Fruit fly (Drosophila melanogaster): ENCODE measurements around the gene Tudor-SN.

Tudor-SN gene

dm6 chr3L:270760-271500 is 6.8 kb upstream of the Tudor-SN start, which contains the start of gene miple2 (continued):
- TF ChIP-seq CG16813 (GFP tag; IDR thresholded peaks at IDR 0.05; ENCODE audit: partially characterized antibody), result no peak
- peak; percentile 24 for TF ChIP-seq tx (GFP tag; optimal IDR thresholded peaks at IDR 0.05)

DNA sequence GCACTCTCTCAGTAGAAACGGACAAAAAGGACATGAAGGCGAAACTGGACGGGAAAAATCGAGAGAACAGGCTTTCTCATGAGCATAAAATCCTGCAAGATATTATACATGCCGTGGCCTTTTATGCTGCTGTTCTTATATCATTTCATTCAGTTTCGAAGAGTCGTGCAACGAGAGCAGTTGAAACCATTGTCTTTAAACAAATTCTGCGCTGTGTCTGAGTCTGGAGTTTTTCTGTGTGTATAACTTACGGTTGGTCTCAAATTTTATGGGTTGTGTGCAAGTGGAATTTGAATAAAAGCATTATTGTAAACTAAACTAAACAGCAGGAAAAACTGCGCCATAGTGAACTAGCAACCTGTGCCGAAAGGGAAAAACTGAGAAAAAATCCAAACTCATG is 3.4 kb upstream of the Tudor-SN start:
- TF ChIP-seq ewg (GFP tag; optimal IDR thresholded peaks at IDR 0.05) (peak; percentile 37), zfh1 (GFP tag; IDR thresholded peaks at IDR 0.05) (no peak), wor (GFP tag; IDR thresholded peaks at IDR 0.05) (no peak), nerfin-1 (tag; optimal IDR thresholded peaks at IDR 0.05) (peak; percentile 7), lbe (GFP tag; optimal IDR thresholded peaks at IDR 0.05) (no peak), unc-4 (GFP tag; IDR thresholded peaks at IDR 0.05; ENCODE audit: partially characterized antibody) (no peak), oc (tag; optimal IDR thresholded peaks at IDR 0.05) (no peak), sens (GFP tag) (no peak), CG11456 (GFP tag; IDR thresholded peaks at IDR 0.05) (no peak), zen2 (GFP tag; IDR thresholded peaks at IDR 0.05; ENCODE audit: partially characterized antibody) (no peak), pita (GFP tag; optimal IDR thresholded peaks at IDR 0.05) (no peak), CG7357 (GFP tag; IDR thresholded peaks at IDR 0.05) (no peak), Trl (optimal IDR thresholded peaks at IDR 0.05) (peak in 1 of 2 experiments; percentile 44), Trl (GFP tag; optimal IDR thresholded peaks at IDR 0.05) (no peak), z (GFP tag; IDR thresholded peaks at IDR 0.05) (peak; percentile 65; the same call in 1 of the 3 replicates), yki (optimal IDR thresholded peaks at IDR 0.05) (no peak), tgo (GFP tag; IDR thresholded peaks at IDR 0.05) (no peak), eyg (GFP tag; optimal IDR thresholded peaks at IDR 0.05) (no peak), CG2712 (tag; optimal IDR thresholded peaks at IDR 0.05) (no peak), CG2199 (GFP tag; IDR thresholded peaks at IDR 0.05) (0 out of 3 replicates have a peak, but pooled peaks have one; percentile 26), row (GFP tag; IDR thresholded peaks at IDR 0.05) (no peak), CG15601 (tag; optimal IDR thresholded peaks at IDR 0.05) (no peak), Gsc (GFP tag; IDR thresholded peaks at IDR 0.05) (no peak), eve (GFP tag; optimal IDR thresholded peaks at IDR 0.05) (no peak), Ada2b (GFP tag; IDR thresholded peaks at IDR 0.05) (no peak), scrt (GFP tag; optimal IDR thresholded peaks at IDR 0.05) (no peak), exex (tag; optimal IDR thresholded peaks at IDR 0.05) (no peak), Mad (GFP tag; optimal IDR thresholded peaks at IDR 0.05) (no peak)

DNA sequence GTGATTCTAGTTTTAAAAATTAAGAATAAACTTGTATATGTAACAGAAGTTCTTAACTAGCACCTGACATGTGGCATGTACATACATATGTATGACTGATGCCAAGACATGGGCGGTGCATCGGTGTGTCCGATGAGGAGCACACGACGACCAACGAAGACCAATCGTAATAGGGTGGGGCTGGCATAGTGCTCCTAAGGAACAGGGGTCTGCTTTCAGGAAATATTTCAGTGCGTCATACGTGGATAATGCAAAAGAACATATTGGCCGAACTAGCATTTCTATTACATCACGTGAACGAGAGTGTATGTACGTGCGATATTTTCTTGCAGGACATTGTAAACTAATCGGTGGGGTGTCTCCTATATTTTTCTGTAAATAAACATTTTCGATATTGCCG is 2.9 kb upstream of the Tudor-SN start, which contains the start of gene miple1:
TSS of gene miple1 (plus strand) at position 217 of the 400 bp plus-strand sequence.
- TF ChIP-seq pita (GFP tag; optimal IDR thresholded peaks at IDR 0.05) (no peak), Deaf1 (tag; optimal IDR thresholded peaks at IDR 0.05) (peak; percentile 85), sens (GFP tag) (peak; percentile 61), CG13894 (tag; optimal IDR thresholded peaks at IDR 0.05) (peak; percentile 29), CG18599 (GFP tag; optimal IDR thresholded peaks at IDR 0.05) (no peak)

dm6 chr3L:265808-266207 is 1.6 kb upstream of the Tudor-SN start, which contains the start of gene CG34263:
Gene CG34263, minus strand, starts transcription at chr3L:265908.
- TF ChIP-seq CG3726 (GFP tag; IDR thresholded peaks at IDR 0.05) (no peak), CG6791 (GFP tag; IDR thresholded peaks at IDR 0.05; ENCODE audit: partially characterized antibody) (peak; percentile 13; the same call in 1 of the 3 replicates), CG3065 (GFP tag; optimal IDR thresholded peaks at IDR 0.05) (no peak), vvl (GFP tag; IDR thresholded peaks at IDR 0.05) (peak; percentile 33; the same call in 1 of the 2 replicates)
